Fruit fly (Drosophila melanogaster): ENCODE measurements around the gene PIG-Wa.
A peak's percentile ranks its signal among the peaks of the same experiment; 100 is the strongest.

Gene PIG-Wa

DNA sequence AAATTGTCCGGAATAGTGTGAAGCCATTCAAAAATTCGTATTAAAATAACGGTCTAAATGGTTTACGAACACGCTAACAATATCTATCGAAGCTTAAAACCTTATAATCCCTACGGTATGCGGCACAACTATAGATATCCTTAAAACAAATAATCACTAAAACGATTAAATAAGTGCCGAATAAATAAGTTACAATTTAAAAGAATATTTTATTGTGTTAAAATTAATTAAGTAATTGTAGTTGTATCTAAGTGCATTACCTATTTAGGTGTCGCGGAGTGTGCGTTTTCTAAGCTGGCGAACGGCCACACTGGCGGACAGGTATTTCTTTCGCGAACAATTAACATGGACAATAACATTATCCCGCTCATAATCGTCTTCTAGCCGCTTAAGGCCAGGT is 2.2 kb upstream of the PIG-Wa start, which contains the start of gene Eogt (continued):
- peak; percentile 88 for TF ChIP-seq CG17385 (GFP tag; optimal IDR thresholded peaks at IDR 0.05)
- peak; percentile 96 for TF ChIP-seq Ssrp (tag; optimal IDR thresholded peaks at IDR 0.05)
- peak; percentile 41 for TF ChIP-seq TFAM (GFP tag; optimal IDR thresholded peaks at IDR 0.05)
- TF ChIP-seq ERR (GFP tag; optimal IDR thresholded peaks at IDR 0.05) = no peak
- TF ChIP-seq B-H1 (GFP tag; IDR thresholded peaks at IDR 0.05) = peak; percentile 96
- peak; percentile 98 for TF ChIP-seq oc (tag; optimal IDR thresholded peaks at IDR 0.05)
- peak; percentile 86 for TF ChIP-seq CG11560 (tag; IDR thresholded peaks at IDR 0.05)
- peak; percentile 99 for TF ChIP-seq CG17328 (GFP tag; IDR thresholded peaks at IDR 0.05)
- peak; percentile 88 for TF ChIP-seq CG12219 (GFP tag; optimal IDR thresholded peaks at IDR 0.05)
- TF ChIP-seq CG12659 (GFP tag; optimal IDR thresholded peaks at IDR 0.05) = peak; percentile 95
- peak; percentile 86 for TF ChIP-seq CG18476 (GFP tag; optimal IDR thresholded peaks at IDR 0.05)
- peak in 1 of 2 experiments; percentile 64 for TF ChIP-seq crp (GFP tag; optimal IDR thresholded peaks at IDR 0.05)
- peak; percentile 93 for TF ChIP-seq Optix (GFP tag; IDR thresholded peaks at IDR 0.05)
- TF ChIP-seq exex (tag; optimal IDR thresholded peaks at IDR 0.05) = peak; percentile 45
- TF ChIP-seq fru (optimal IDR thresholded peaks at IDR 0.05) = no peak
- TF ChIP-seq ken (GFP tag; IDR thresholded peaks at IDR 0.05) = peak; percentile 98
- TF ChIP-seq wdn (GFP tag; IDR thresholded peaks at IDR 0.05) = peak; percentile 93
- no peak for TF ChIP-seq Kr (GFP tag; optimal IDR thresholded peaks at IDR 0.05)
- TF ChIP-seq CG3847 (GFP tag; IDR thresholded peaks at IDR 0.05) = peak; percentile 95
- peak; percentile 98 for TF ChIP-seq chm (GFP tag; IDR thresholded peaks at IDR 0.05)
- peak; percentile 95 for TF ChIP-seq MBD-R2 (GFP tag; IDR thresholded peaks at IDR 0.05)
- TF ChIP-seq stwl (tag; optimal IDR thresholded peaks at IDR 0.05) = peak; percentile 72
- peak; percentile 88 for TF ChIP-seq CG18619 (GFP tag; optimal IDR thresholded peaks at IDR 0.05)
- peak; percentile 88 for TF ChIP-seq toy (GFP tag; IDR thresholded peaks at IDR 0.05)
- TF ChIP-seq CG7372 (GFP tag; IDR thresholded peaks at IDR 0.05) = peak; percentile 94
- peak; percentile 95 for TF ChIP-seq CG6272 (GFP tag; IDR thresholded peaks at IDR 0.05)
- peak; percentile 88 for TF ChIP-seq CG12299 (tag; optimal IDR thresholded peaks at IDR 0.05)
- TF ChIP-seq CG16813 (GFP tag; IDR thresholded peaks at IDR 0.05; ENCODE audit: partially characterized antibody) = no peak
- TF ChIP-seq psq (GFP tag; optimal IDR thresholded peaks at IDR 0.05) = peak; percentile 77
- peak; percentile 40 for TF ChIP-seq Hey (tag; optimal IDR thresholded peaks at IDR 0.05)
- TF ChIP-seq Meics (GFP tag; optimal IDR thresholded peaks at IDR 0.05) = peak; percentile 87
- TF ChIP-seq CG6689 (GFP tag; IDR thresholded peaks at IDR 0.05) = peak; percentile 97
- TF ChIP-seq Doc3 (GFP tag; IDR thresholded peaks at IDR 0.05; ENCODE audit: partially characterized antibody) = no peak
- TF ChIP-seq tna (GFP tag; IDR thresholded peaks at IDR 0.05; ENCODE audit: partially characterized antibody) = no peak
- peak; percentile 92 for TF ChIP-seq ro (GFP tag; IDR thresholded peaks at IDR 0.05)
- TF ChIP-seq CG12391 (tag; optimal IDR thresholded peaks at IDR 0.05) = peak; percentile 96
- peak; percentile 89 for TF ChIP-seq Fer3 (tag; optimal IDR thresholded peaks at IDR 0.05)
- TF ChIP-seq BEAF-32 (GFP tag; optimal IDR thresholded peaks at IDR 0.05) = peak; percentile 44
- no peak for TF ChIP-seq luna (GFP tag; optimal IDR thresholded peaks at IDR 0.05)
- TF ChIP-seq seq (GFP tag; IDR thresholded peaks at IDR 0.05) = peak; percentile 94
- TF ChIP-seq bab2 (GFP tag; optimal IDR thresholded peaks at IDR 0.05) = peak; percentile 85
- peak; percentile 97 for TF ChIP-seq tgo (GFP tag; IDR thresholded peaks at IDR 0.05)
- TF ChIP-seq CG13894 (tag; optimal IDR thresholded peaks at IDR 0.05) = peak; percentile 85
- TF ChIP-seq CG12236 (GFP tag; optimal IDR thresholded peaks at IDR 0.05) = peak; percentile 23
- TF ChIP-seq org-1 (GFP tag; optimal IDR thresholded peaks at IDR 0.05) = peak; percentile 83
- TF ChIP-seq CG12071 (GFP tag; optimal IDR thresholded peaks at IDR 0.05) = peak; percentile 56
